In the genomic region with DNA sequence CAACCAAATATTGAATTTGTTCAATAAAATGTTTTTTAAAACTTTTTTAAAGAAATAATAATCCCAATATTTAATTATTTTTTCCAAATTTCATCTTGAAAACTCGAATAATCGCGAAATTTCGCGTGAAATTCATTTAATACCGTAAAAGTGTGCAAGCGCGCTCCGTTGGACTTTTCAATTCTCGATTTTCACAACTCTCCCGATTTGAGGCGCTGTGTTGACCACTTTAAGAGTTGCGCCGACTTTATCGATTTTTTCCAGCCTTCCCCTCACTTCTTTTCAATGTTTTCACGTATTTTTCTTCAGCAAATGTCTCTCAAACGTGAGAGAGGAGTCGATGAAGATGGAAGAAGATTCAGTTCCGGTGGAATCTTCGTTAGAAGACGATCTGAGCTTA, we compare ENCODE assay signal across 2 worm cellular contexts.
TF ChIP-seq lines count a peak whose summit lies in the region.

No protein-coding gene starts in this region.

TF ChIP-seq in whole organism, L4 larva, 104 proteins besides CTCF, POLR2A, EP300 and RAD21:
- TF ChIP-seq lin-38 (GFP tag; IDR thresholded peaks at IDR 0.05; lab: Robert Waterston, UW) = peak; percentile 61

TF ChIP-seq in whole organism, young adult, 124 proteins besides CTCF, POLR2A, EP300 and RAD21:
- TF ChIP-seq mcd-1 (GFP tag; IDR thresholded peaks at IDR 0.05; lab: Robert Waterston, UW) = peak; percentile 65
